Worm (Caenorhabditis elegans): ENCODE measurements around the gene unc-103.

- TF ChIP-seq him-1 (tag; optimal IDR thresholded peaks at IDR 0.05) (no peak), dao-5 (tag; optimal IDR thresholded peaks at IDR 0.05) (no peak)
Observed at ce11 chrIII:4092020-4092419, 23.2 kb upstream of the unc-103 start, which contains the start of gene C03C10.5.

Data from whole organism, L4/young adult.